Worm (Caenorhabditis elegans): Measurements from ENCODE around the gene F07C6.6.
A peak's percentile ranks its signal among the peaks of the same experiment; 100 is the strongest.

F07C6.6 gene

DNA sequence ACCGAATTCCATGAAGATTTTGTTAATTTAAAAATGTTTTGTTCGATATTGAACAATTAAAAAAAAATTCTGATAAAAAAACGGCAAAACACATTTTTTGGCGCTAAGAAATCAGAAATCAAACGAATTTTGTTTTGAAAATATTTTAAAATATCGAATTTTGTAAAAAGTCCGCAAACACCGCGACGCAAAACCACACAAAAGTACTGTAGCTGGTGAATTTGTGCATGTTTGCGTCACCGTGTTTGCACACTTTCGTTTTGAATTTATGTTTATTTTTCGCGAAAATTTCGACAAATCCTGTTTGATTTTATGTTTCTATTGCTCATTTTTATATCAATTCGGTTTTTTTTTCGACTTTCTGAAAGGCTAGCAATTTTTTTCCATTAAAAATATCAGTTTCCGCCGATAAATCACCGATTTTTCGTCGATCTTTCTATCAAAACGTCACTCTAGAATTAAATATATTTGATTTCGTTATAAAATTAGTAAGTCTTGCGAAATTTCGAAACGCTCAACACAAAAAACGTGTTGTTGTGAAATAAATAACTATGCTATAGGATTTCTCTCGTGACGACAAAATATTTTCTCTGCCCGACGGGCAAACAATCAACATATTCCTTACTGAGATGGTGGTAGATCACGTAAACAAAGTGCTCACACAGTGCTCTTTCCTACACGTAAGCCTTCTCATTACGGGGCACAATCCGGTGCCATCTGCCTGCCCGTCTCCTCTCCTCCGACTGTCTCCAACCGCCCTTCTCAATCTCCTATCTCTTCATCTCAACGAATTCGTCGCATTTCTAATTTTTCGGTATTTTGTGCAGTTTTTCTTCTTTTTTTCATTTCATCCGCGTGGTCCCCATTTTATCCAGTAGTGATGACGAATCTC lies 39.3 kb downstream of the F07C6.6 start (continued):
- peak; percentile 76 for TF ChIP-seq ceh-91 (GFP tag; IDR thresholded peaks at IDR 0.05)
- TF ChIP-seq rec-8 (tag; optimal IDR thresholded peaks at IDR 0.05) = no peak
- no peak for TF ChIP-seq F37B4.10 (GFP tag; IDR thresholded peaks at IDR 0.05)
- no peak for TF ChIP-seq madf-10 (tag; optimal IDR thresholded peaks at IDR 0.05)
- no peak for TF ChIP-seq T07F8.4 (tag; optimal IDR thresholded peaks at IDR 0.05)
- peak; percentile 31 for TF ChIP-seq dpl-1 (GFP tag; optimal IDR thresholded peaks at IDR 0.05)
- TF ChIP-seq Y53F4B.3 (GFP tag; IDR thresholded peaks at IDR 0.05) = no peak
- TF ChIP-seq ztf-25 (GFP tag; IDR thresholded peaks at IDR 0.05) = no peak
- no peak for TF ChIP-seq hsf-1 (GFP tag; IDR thresholded peaks at IDR 0.05)
- no peak for TF ChIP-seq rpc-1 (optimal IDR thresholded peaks at IDR 0.05)
- no peak for TF ChIP-seq rpc-1 (tag; optimal IDR thresholded peaks at IDR 0.05)
- no peak for TF ChIP-seq aptf-3 (GFP tag; IDR thresholded peaks at IDR 0.05)
- TF ChIP-seq ceh-40 (GFP tag; IDR thresholded peaks at IDR 0.05) = no peak
- TF ChIP-seq C06A6.2 (GFP tag; conservative IDR thresholded peaks at IDR 0.05) = no peak
- no peak for TF ChIP-seq mel-28 (tag; optimal IDR thresholded peaks at IDR 0.05; ENCODE audit: borderline replicate concordance)
- no peak for TF ChIP-seq ekl-4 (GFP tag; IDR thresholded peaks at IDR 0.05)
- no peak for TF ChIP-seq ztf-28 (GFP tag; IDR thresholded peaks at IDR 0.05)
- TF ChIP-seq cebp-2 (GFP tag; IDR thresholded peaks at IDR 0.05) = no peak
- TF ChIP-seq lsl-1 (GFP tag; optimal IDR thresholded peaks at IDR 0.05) = peak; percentile 95
- TF ChIP-seq somi-1 (GFP tag; optimal IDR thresholded peaks at IDR 0.05) = no peak
- peak; percentile 83 for TF ChIP-seq snpc-3.4 (tag; optimal IDR thresholded peaks at IDR 0.05)
- TF ChIP-seq mes-4 (tag; optimal IDR thresholded peaks at IDR 0.05) = no peak
- TF ChIP-seq F39B2.1 (GFP tag; IDR thresholded peaks at IDR 0.05) = no peak
- no peak for TF ChIP-seq ceh-100 (GFP tag; IDR thresholded peaks at IDR 0.05)
- TF ChIP-seq ccch-3 (GFP tag; optimal IDR thresholded peaks at IDR 0.05) = no peak
- peak; percentile 54 for TF ChIP-seq dox-1 (GFP tag; IDR thresholded peaks at IDR 0.05)
- no peak for TF ChIP-seq ztf-26 (tag; optimal IDR thresholded peaks at IDR 0.05)
- no peak for TF ChIP-seq K12H6.12 (tag; optimal IDR thresholded peaks at IDR 0.05)
- peak; percentile 37 for TF ChIP-seq tbp1 (GFP tag; optimal IDR thresholded peaks at IDR 0.05)
- no peak for TF ChIP-seq lag-1 (GFP tag; IDR thresholded peaks at IDR 0.05)
- no peak for TF ChIP-seq him-1 (tag; optimal IDR thresholded peaks at IDR 0.05)
- TF ChIP-seq akir-1 (GFP tag; optimal IDR thresholded peaks at IDR 0.05) = no peak
- no peak for TF ChIP-seq nhr-90 (tag; optimal IDR thresholded peaks at IDR 0.05)
- TF ChIP-seq pha-4 (tag; optimal IDR thresholded peaks at IDR 0.05) = no peak
- peak; percentile 72 for TF ChIP-seq efl-1 (GFP tag; optimal IDR thresholded peaks at IDR 0.05)
- no peak for TF ChIP-seq ztf-18 (tag; optimal IDR thresholded peaks at IDR 0.05)
- no peak for TF ChIP-seq ztf-6 (GFP tag; IDR thresholded peaks at IDR 0.05)
- TF ChIP-seq lin-26 (GFP tag; IDR thresholded peaks at IDR 0.05) = no peak
- TF ChIP-seq tbx-9 (tag; optimal IDR thresholded peaks at IDR 0.05; ENCODE audit: borderline replicate concordance) = no peak
- no peak for TF ChIP-seq zim-3 (tag; optimal IDR thresholded peaks at IDR 0.05)
- TF ChIP-seq sdz-38 (tag; optimal IDR thresholded peaks at IDR 0.05) = no peak
- TF ChIP-seq bed-1 (GFP tag; IDR thresholded peaks at IDR 0.05) = no peak
- no peak for TF ChIP-seq chd-7 (tag; optimal IDR thresholded peaks at IDR 0.05)
- TF ChIP-seq hmg-20 (GFP tag; IDR thresholded peaks at IDR 0.05) = no peak
- TF ChIP-seq gei-17 (GFP tag; optimal IDR thresholded peaks at IDR 0.05) = no peak
- TF ChIP-seq B0019.2 (GFP tag; conservative IDR thresholded peaks at IDR 0.05) = peak; percentile 95
- TF ChIP-seq F57C9.4 (tag; optimal IDR thresholded peaks at IDR 0.05) = no peak
- TF ChIP-seq madf-8 (GFP tag; conservative IDR thresholded peaks at IDR 0.05) = peak; percentile 66
